Worm (Caenorhabditis elegans) whole organism, midembryonic: ENCODE measurements around the gene isp-1.

Source experiments
- cog-1 ChIP-seq: sonication (generic microtip); optimal IDR thresholded peaks from 2 replicates; lab custom pipeline; 2016; ENCODE audit warnings: missing genetic modification characterization, missing compliant biosample characterization
- flt-1 ChIP-seq: fragments of 200-800 bp; sonication (Bioruptor generic); IDR thresholded peaks from 2 replicates; pipeline ENCODE4 v1.3.6; 2022; ENCODE audit warnings: missing genetic modification characterization, missing compliant biosample characterization
- ref-1 ChIP-seq: fragments of 200-800 bp; sonication (Bioruptor generic); conservative IDR thresholded peaks from 2 replicates; pipeline ENCODE4 v1.3.6; 2022; ENCODE audit warnings: missing genetic modification reagents, missing genetic modification characterization, missing compliant biosample characterization
- tab-1 ChIP-seq: fragments of 200-800 bp; sonication (Bioruptor generic); IDR thresholded peaks from 2 replicates; pipeline ENCODE4 v1.3.6; 2022; ENCODE audit warnings: missing genetic modification characterization, missing compliant biosample characterization
- ztf-23 ChIP-seq: fragments of 200-800 bp; sonication (Bioruptor generic); IDR thresholded peaks from 2 replicates; pipeline ENCODE4 v1.3.6; 2022; ENCODE audit warnings: missing genetic modification reagents, missing genetic modification characterization, missing compliant biosample characterization

DNA sequence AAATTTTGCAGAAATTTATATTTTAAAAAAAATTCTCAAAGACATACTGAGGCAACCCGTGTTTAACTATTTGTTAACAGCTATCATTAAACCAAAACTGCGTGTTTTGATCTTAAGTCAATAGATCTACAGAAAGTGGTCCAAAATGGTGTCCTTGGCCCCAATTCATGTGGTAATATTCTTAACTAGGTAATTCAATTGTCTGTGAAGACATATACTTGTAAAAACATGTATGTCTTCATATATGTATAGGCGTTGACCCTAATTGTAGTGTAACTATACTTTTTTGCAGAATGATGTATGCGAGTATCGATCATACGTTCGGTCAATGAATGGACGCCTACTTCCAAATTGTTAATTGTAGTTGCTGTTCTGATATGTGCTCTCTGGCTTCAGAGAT is 33.8 kb upstream of the isp-1 start, which contains the start of gene C07G1.15:
- TF ChIP-seq flt-1 (GFP tag; lab: Robert Waterston, UW) = no peak
- TF ChIP-seq tab-1 (GFP tag; lab: Robert Waterston, UW) = no peak
- TF ChIP-seq ztf-23 (GFP tag; lab: Robert Waterston, UW) = no peak
- TF ChIP-seq cog-1 = no peak
- no peak for TF ChIP-seq ref-1 (GFP tag; lab: Robert Waterston, UW)
